Worm (Caenorhabditis elegans): ENCODE results near the gene acl-7.

Gene acl-7

DNA sequence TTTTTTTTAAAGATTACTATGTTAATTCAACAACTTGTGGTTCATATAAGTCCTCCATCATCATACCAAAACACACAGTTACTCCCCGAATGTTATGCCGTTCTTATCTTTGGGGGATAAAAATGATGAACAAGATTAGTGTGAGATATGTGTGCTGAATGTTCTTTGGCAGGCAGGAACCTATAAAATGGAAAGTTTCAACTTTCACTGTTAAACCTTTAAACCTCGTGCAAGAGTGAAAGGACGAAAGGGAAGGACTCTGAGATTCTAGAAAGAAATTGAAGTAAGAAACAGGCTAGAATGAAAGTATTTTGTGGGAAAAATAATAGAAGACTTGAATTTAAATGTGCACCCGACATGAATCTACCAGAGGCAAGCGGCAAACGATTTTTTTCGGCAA, 3.7 kb upstream of the acl-7 start:
- no peak for TF ChIP-seq snpc-4 (tag; optimal IDR thresholded peaks at IDR 0.05)
- no peak for TF ChIP-seq zip-8 (tag; optimal IDR thresholded peaks at IDR 0.05)
- no peak for TF ChIP-seq flh-1 (GFP tag; optimal IDR thresholded peaks at IDR 0.05)
- TF ChIP-seq lin-13 (tag; optimal IDR thresholded peaks at IDR 0.05), result no peak
- TF ChIP-seq drap-1 (GFP tag; optimal IDR thresholded peaks at IDR 0.05), result no peak
- TF ChIP-seq sem-2 (GFP tag; optimal IDR thresholded peaks at IDR 0.05), result no peak

DNA sequence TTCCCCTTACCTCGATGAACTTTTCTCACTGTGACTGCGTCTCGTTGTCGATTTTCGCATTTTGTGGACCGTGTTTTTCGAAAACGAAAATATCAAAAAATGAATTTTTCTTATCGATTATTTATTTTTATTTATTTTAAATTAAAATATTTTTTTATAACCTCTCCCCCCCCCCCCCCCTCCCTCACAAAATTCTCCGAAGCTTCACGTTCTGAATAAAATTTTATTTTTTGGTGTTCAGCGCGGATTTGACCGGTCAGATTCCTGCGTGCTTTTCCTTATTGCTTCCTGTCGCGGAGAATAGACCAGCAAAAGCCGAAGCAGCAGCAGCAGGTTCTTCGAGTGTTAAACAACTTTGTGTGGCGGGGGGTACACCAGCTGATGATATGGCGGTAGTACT, 2.2 kb upstream of the acl-7 start, which contains the start of gene Y46G5A.22:
Gene Y46G5A.22, minus strand, starts transcription at position 101 of the 400 bp plus-strand sequence.
- TF ChIP-seq bed-3 (GFP tag; optimal IDR thresholded peaks at IDR 0.05) (no peak), mep-1 (tag; optimal IDR thresholded peaks at IDR 0.05) (no peak), drap-1 (GFP tag; optimal IDR thresholded peaks at IDR 0.05) (no peak), blmp-1 (tag; optimal IDR thresholded peaks at IDR 0.05) (no peak), lin-13 (tag; optimal IDR thresholded peaks at IDR 0.05) (no peak), elt-1 (tag; optimal IDR thresholded peaks at IDR 0.05; ENCODE audit: borderline replicate concordance, insufficient read depth) (no peak), unc-120 (tag; optimal IDR thresholded peaks at IDR 0.05; ENCODE audit: poor library complexity, severe bottlenecking) (no peak), pha-4 (tag; optimal IDR thresholded peaks at IDR 0.05) (no peak), tbx-8 (GFP tag; optimal IDR thresholded peaks at IDR 0.05) (no peak)

DNA sequence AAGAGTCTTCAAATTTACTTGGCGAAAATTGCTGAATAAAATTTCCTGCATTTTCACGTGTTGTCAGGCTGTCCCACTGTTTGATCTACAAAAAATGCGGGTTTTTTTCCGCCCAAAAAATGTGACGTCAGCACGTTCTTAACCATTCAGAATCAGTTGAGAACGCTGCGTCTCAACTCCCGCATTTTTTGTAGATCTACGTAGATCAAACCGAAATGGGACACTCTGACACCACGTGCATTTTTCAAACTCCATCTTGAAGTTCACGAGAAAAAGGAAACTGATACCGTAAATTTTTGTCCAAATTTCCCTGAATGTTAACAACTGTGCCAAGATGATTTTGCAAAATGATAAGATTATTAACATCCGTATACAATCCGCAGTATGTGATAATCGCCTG, 3.0 kb downstream of the acl-7 start:
- no peak for TF ChIP-seq drap-1 (GFP tag; optimal IDR thresholded peaks at IDR 0.05)
- TF ChIP-seq ceh-39 (tag; optimal IDR thresholded peaks at IDR 0.05), result no peak
- no peak for TF ChIP-seq mab-5 (tag; optimal IDR thresholded peaks at IDR 0.05)
- no peak for TF ChIP-seq zip-8 (tag; optimal IDR thresholded peaks at IDR 0.05)

DNA sequence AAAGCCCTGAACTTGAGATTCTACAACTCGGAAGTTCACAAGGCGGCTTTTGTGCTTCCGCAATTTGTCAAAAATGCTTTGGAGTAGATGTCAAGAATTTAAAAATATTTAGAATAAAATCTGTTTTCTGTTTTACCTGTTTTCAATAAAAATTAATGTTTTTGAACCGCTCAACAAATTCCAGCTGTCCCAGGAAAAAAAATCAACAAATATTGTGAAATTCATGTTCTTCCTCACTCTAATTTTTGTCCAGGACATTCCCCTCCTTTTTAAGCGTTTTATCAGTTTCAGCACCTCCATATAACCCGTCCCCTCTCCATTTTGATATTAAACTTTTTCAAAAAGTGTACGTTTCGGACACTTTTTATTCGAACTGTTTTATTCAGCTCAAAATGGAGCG, 5.6 kb downstream of the acl-7 start, which contains the start of gene Y46G5A.20:
Gene Y46G5A.20, plus strand, starts transcription at position 301 of the 400 bp plus-strand sequence.
- TF ChIP-seq ceh-43 (GFP tag; optimal IDR thresholded peaks at IDR 0.05) (no peak), pha-4 (tag; optimal IDR thresholded peaks at IDR 0.05) (no peak), nhr-76 (tag; optimal IDR thresholded peaks at IDR 0.05) (no peak), sptf-1 (tag; optimal IDR thresholded peaks at IDR 0.05) (no peak)

DNA sequence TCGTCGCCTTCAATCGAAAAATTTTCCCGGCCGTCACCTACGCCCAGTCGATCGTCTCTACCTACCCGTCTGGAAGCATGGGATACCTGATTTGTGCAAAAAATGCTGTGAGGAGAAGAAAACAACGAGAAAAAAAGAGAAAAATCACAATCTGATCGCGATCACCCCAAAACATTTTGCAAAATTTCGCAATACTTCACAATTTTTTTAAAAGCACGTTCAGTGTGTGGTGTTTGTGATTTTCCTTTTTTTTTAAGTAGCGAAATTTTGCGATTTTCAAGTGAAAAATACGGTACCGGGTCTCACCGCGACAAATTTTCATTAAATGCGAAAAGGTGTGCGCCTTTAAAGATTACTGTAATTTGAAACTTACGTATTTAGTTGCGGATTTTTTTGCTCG, 6.5 kb downstream of the acl-7 start:
- TF ChIP-seq unc-39 (tag; optimal IDR thresholded peaks at IDR 0.05), result no peak
- no peak for TF ChIP-seq lin-13 (tag; optimal IDR thresholded peaks at IDR 0.05)
- TF ChIP-seq mep-1 (tag; optimal IDR thresholded peaks at IDR 0.05), result no peak
- no peak for TF ChIP-seq nhr-28 (tag; optimal IDR thresholded peaks at IDR 0.05)

DNA sequence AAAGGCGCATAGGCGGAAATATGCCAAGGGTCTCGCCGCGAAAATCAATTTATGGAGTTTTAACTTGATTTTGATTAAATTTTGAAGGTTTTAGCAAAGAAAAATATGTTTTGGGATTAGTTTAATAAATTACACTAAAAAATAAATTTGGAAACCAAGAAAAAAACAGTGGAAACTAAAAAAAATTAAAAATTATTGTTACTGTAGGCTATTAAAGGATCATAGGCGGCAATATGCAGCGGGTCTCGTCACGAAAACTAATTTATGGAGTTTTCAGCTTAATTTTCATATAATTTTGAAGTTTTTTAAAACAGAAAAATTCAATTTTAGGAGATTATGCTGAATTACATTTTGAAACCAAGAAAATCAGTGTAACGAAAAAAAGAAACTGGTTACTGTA, 7.5 kb downstream of the acl-7 start:
- no peak for TF ChIP-seq nhr-28 (tag; optimal IDR thresholded peaks at IDR 0.05)
- no peak for TF ChIP-seq tbx-8 (GFP tag; optimal IDR thresholded peaks at IDR 0.05)
- no peak for TF ChIP-seq elt-1 (tag; optimal IDR thresholded peaks at IDR 0.05; ENCODE audit: borderline replicate concordance, insufficient read depth)
- no peak for TF ChIP-seq flh-1 (GFP tag; optimal IDR thresholded peaks at IDR 0.05)
- TF ChIP-seq unc-39 (tag; optimal IDR thresholded peaks at IDR 0.05), result no peak
- TF ChIP-seq nhr-76 (tag; optimal IDR thresholded peaks at IDR 0.05), result no peak
- no peak for TF ChIP-seq lin-13 (tag; optimal IDR thresholded peaks at IDR 0.05)
- no peak for TF ChIP-seq snpc-4 (tag; optimal IDR thresholded peaks at IDR 0.05)
- no peak for TF ChIP-seq cnd-1 (tag; optimal IDR thresholded peaks at IDR 0.05)
- TF ChIP-seq drap-1 (GFP tag; optimal IDR thresholded peaks at IDR 0.05), result no peak
- TF ChIP-seq nhr-237 (tag; optimal IDR thresholded peaks at IDR 0.05), result no peak
- no peak for TF ChIP-seq ceh-39 (tag; optimal IDR thresholded peaks at IDR 0.05)

DNA sequence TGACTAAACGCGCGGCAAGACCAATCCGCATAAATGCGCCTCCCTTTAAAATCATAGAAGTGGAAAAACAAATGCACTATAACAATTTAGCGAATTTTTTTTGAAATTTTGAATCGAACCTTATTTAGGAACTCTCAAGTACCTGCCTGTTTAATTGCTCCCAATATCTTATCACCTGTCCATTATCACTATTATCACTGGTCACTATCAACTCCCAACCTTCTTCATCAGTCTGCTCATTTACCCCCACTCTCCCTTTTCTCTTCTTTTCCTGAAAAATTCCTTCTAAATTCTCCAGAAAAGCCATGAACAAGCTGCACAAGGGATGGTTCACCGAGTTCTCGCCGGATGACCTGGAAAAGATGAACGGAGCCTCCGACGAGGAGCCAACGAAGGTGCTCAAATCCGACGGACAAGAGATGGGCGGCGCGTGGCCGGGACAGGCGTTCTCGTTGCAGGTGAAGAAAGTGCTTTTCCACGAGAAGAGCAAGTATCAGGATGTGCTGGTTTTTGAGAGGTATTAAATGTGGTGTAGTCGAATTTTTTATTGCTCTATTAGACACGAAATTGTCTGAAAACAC, 9.6 kb downstream of the acl-7 start, which contains the start of gene spds-1:
Gene spds-1, plus strand, starts transcription at position 298 of the 581 bp plus-strand sequence.
- no peak for TF ChIP-seq cnd-1 (tag; optimal IDR thresholded peaks at IDR 0.05)
- no peak for TF ChIP-seq mls-2 (tag; optimal IDR thresholded peaks at IDR 0.05)
- TF ChIP-seq ceh-43 (GFP tag; optimal IDR thresholded peaks at IDR 0.05), result no peak
- TF ChIP-seq elt-3 (tag; optimal IDR thresholded peaks at IDR 0.05), result no peak
- no peak for TF ChIP-seq nhr-237 (tag; optimal IDR thresholded peaks at IDR 0.05)
- no peak for TF ChIP-seq tbx-8 (GFP tag; optimal IDR thresholded peaks at IDR 0.05)
- TF ChIP-seq pha-4 (tag; optimal IDR thresholded peaks at IDR 0.05), result no peak
- TF ChIP-seq ztf-11 (tag; optimal IDR thresholded peaks at IDR 0.05), result no peak
- no peak for TF ChIP-seq nhr-12 (tag; optimal IDR thresholded peaks at IDR 0.05)

Data from whole organism, mixed stage, embryonic.